Fruit fly (Drosophila melanogaster): Measurements from ENCODE around the gene Coq3.

dm6 chr2L:21197178-21197577 lies 38.8 kb upstream of the Coq3 start:
- TF ChIP-seq CG6272 (GFP tag; IDR thresholded peaks at IDR 0.05) = no peak
- no peak for TF ChIP-seq CG6654 (GFP tag; optimal IDR thresholded peaks at IDR 0.05)
- TF ChIP-seq CG17612 (GFP tag; IDR thresholded peaks at IDR 0.05) = no peak
- no peak for TF ChIP-seq CG3065 (GFP tag; optimal IDR thresholded peaks at IDR 0.05)

All from whole organism, embryonic.